Worm (Caenorhabditis elegans): ENCODE measurements around the gene gtap-2.

Gene gtap-2

ce11 chrIII:9766175-9766574, 42.2 kb upstream of the gtap-2 start, which contains the start of gene cbp-1 (continued):
- TF ChIP-seq Y116A8C.19 (tag; optimal IDR thresholded peaks at IDR 0.05; ENCODE audit: borderline replicate concordance), result no peak
- TF ChIP-seq swsn-7 (tag; optimal IDR thresholded peaks at IDR 0.05), result peak; percentile 64
- TF ChIP-seq ztf-11 (tag; optimal IDR thresholded peaks at IDR 0.05), result peak in 1 of 2 experiments; percentile 47
- peak; percentile 33 for TF ChIP-seq snpc-4 (tag; optimal IDR thresholded peaks at IDR 0.05)
- no peak for TF ChIP-seq mab-9 (GFP tag; IDR thresholded peaks at IDR 0.05)
- no peak for TF ChIP-seq lir-3 (tag; optimal IDR thresholded peaks at IDR 0.05; ENCODE audit: poor library complexity)
- TF ChIP-seq pax-3 (tag; optimal IDR thresholded peaks at IDR 0.05), result no peak
- no peak for TF ChIP-seq C04F5.9 (tag; optimal IDR thresholded peaks at IDR 0.05)
- peak; percentile 51 for TF ChIP-seq unc-130 (tag; optimal IDR thresholded peaks at IDR 0.05)
- peak; percentile 3 to 54 (median 4) for TF ChIP-seq ceh-82 (tag; optimal IDR thresholded peaks at IDR 0.05)
- no peak for TF ChIP-seq fkh-4 (tag; optimal IDR thresholded peaks at IDR 0.05; ENCODE audit: borderline replicate concordance)
- TF ChIP-seq zip-4 (GFP tag; optimal IDR thresholded peaks at IDR 0.05), result no peak
- TF ChIP-seq fkh-8 (tag; optimal IDR thresholded peaks at IDR 0.05), result no peak
- no peak for TF ChIP-seq egl-13 (tag; optimal IDR thresholded peaks at IDR 0.05)
- TF ChIP-seq mdl-1 (tag; optimal IDR thresholded peaks at IDR 0.05), result peak in 1 of 2 experiments; percentile 44
- TF ChIP-seq nhr-84 (tag; optimal IDR thresholded peaks at IDR 0.05), result no peak
- TF ChIP-seq nhr-77 (tag; optimal IDR thresholded peaks at IDR 0.05), result no peak
- no peak for TF ChIP-seq isw-1 (GFP tag; IDR thresholded peaks at IDR 0.05)
- no peak for TF ChIP-seq nhr-12 (tag; optimal IDR thresholded peaks at IDR 0.05)
- TF ChIP-seq lsy-2 (tag; optimal IDR thresholded peaks at IDR 0.05), result peak; percentile 81 to 85
- no peak for TF ChIP-seq lin-13 (GFP tag; optimal IDR thresholded peaks at IDR 0.05)
- peak; percentile 63 for TF ChIP-seq nhr-71 (tag; optimal IDR thresholded peaks at IDR 0.05)
- TF ChIP-seq elt-3 (tag; optimal IDR thresholded peaks at IDR 0.05), result peak in 1 of 6 experiments; percentile 15
- no peak for TF ChIP-seq unc-86 (tag; optimal IDR thresholded peaks at IDR 0.05)
- TF ChIP-seq irx-1 (tag; optimal IDR thresholded peaks at IDR 0.05), result no peak
- TF ChIP-seq aly-2 (tag; optimal IDR thresholded peaks at IDR 0.05), result peak; percentile 48
- peak; percentile 69 to 75 for TF ChIP-seq efl-1 (optimal IDR thresholded peaks at IDR 0.05)
- peak; percentile 16 to 90 for TF ChIP-seq efl-1 (GFP tag; optimal IDR thresholded peaks at IDR 0.05 in 1 of 2)
- no peak for TF ChIP-seq unc-30 (tag; optimal IDR thresholded peaks at IDR 0.05)
- no peak for TF ChIP-seq blmp-1 (tag; optimal IDR thresholded peaks at IDR 0.05)
- peak; percentile 89 for TF ChIP-seq lin-14 (GFP tag; optimal IDR thresholded peaks at IDR 0.05)

- TF ChIP-seq ceh-88 (GFP tag; IDR thresholded peaks at IDR 0.05), result no peak
- TF ChIP-seq C04F5.9 (tag; optimal IDR thresholded peaks at IDR 0.05), result no peak
- TF ChIP-seq fkh-10 (GFP tag; optimal IDR thresholded peaks at IDR 0.05), result no peak
- no peak for TF ChIP-seq nhr-47 (tag; optimal IDR thresholded peaks at IDR 0.05)
- TF ChIP-seq efl-1 (optimal IDR thresholded peaks at IDR 0.05), result no peak
- peak in 1 of 2 experiments; percentile 30 for TF ChIP-seq efl-1 (GFP tag; optimal IDR thresholded peaks at IDR 0.05 in 1 of 2)
- TF ChIP-seq nhr-85 (tag), result peak; percentile 51
Observed at ce11 chrIII:9767095-9767494, 41.2 kb upstream of the gtap-2 start.

ce11 chrIII:9768023-9768422, 40.3 kb upstream of the gtap-2 start:
- TF ChIP-seq irx-1 (tag; optimal IDR thresholded peaks at IDR 0.05) (no peak), nhr-85 (tag) (no peak), efl-1 (optimal IDR thresholded peaks at IDR 0.05) (no peak), efl-1 (GFP tag; optimal IDR thresholded peaks at IDR 0.05 in 1 of 2) (peak in 1 of 2 experiments; percentile 73)

ce11 chrIII:9770590-9770989, 37.8 kb upstream of the gtap-2 start:
- no peak for TF ChIP-seq nhr-19 (GFP tag; conservative IDR thresholded peaks at IDR 0.05)
- TF ChIP-seq lin-14 (GFP tag; optimal IDR thresholded peaks at IDR 0.05), result no peak
- no peak for TF ChIP-seq elt-3 (tag; optimal IDR thresholded peaks at IDR 0.05)
- TF ChIP-seq egl-13 (tag; optimal IDR thresholded peaks at IDR 0.05), result no peak
- TF ChIP-seq nhr-47 (tag; optimal IDR thresholded peaks at IDR 0.05), result no peak
- no peak for TF ChIP-seq nhr-237 (tag; optimal IDR thresholded peaks at IDR 0.05)
- no peak for TF ChIP-seq nhr-85 (tag)
- no peak for TF ChIP-seq rnt-1 (tag; optimal IDR thresholded peaks at IDR 0.05)
- TF ChIP-seq irx-1 (tag; optimal IDR thresholded peaks at IDR 0.05), result no peak
- TF ChIP-seq egl-27 (tag; optimal IDR thresholded peaks at IDR 0.05), result no peak
- no peak for TF ChIP-seq sptf-1 (tag; optimal IDR thresholded peaks at IDR 0.05)

Data from whole organism, L1 larva.